Worm (Caenorhabditis elegans) whole organism, early embryonic: ENCODE data around the gene sand-1.

Experiments
- B0310.2 ChIP-seq: sonication (generic microtip); optimal IDR thresholded peaks from 2 replicates; lab custom pipeline; 2016; ENCODE audit warnings: mild to moderate bottlenecking, missing genetic modification characterization, missing compliant biosample characterization
- ama-1 ChIP-seq: fragments of 150-350 bp; optimal IDR thresholded peaks from 2 replicates; lab custom pipeline; 2014
- ceh-36 ChIP-seq: sonication (generic microtip); optimal IDR thresholded peaks from 2 replicates; lab custom pipeline; 2016; ENCODE audit warnings: missing genetic modification characterization, inconsistent platforms, missing compliant biosample characterization
- flt-1 ChIP-seq: fragments of 200-800 bp; sonication (Bioruptor generic); IDR thresholded peaks from 2 replicates; pipeline ENCODE4 v1.3.6; 2022; ENCODE audit warnings: missing genetic modification characterization, missing compliant biosample characterization
- hmg-4 ChIP-seq: fragments of 200-800 bp; sonication (Bioruptor generic); optimal IDR thresholded peaks from 2 replicates; lab custom pipeline; 2018; ENCODE audit warnings: mild to moderate bottlenecking, missing genetic modification characterization, missing compliant biosample characterization
- pes-1 ChIP-seq: fragments of 200-800 bp; sonication (Bioruptor generic); IDR thresholded peaks from 2 replicates; pipeline ENCODE4 v1.3.6; 2022; ENCODE audit warnings: missing genetic modification reagents, missing genetic modification characterization, missing compliant biosample characterization
- scrt-1 ChIP-seq: fragments of 200-800 bp; sonication (Bioruptor generic); IDR thresholded peaks from 2 replicates; pipeline ENCODE4 v1.3.6; 2022; ENCODE audit warnings: missing genetic modification characterization, missing compliant biosample characterization
- sea-1 ChIP-seq: fragments of 200-800 bp; sonication (Bioruptor generic); conservative IDR thresholded peaks from 2 replicates; pipeline ENCODE4 v1.3.6; 2022; ENCODE audit warnings: missing genetic modification characterization, missing compliant biosample characterization
- tbx-37 ChIP-seq: fragments of 200-800 bp; sonication (Bioruptor generic); conservative IDR thresholded peaks from 2 replicates; pipeline ENCODE4 v1.3.6; 2022; ENCODE audit warnings: missing genetic modification reagents, missing genetic modification characterization, missing compliant biosample characterization

ce11 chrIV:5367899-5368298 is 1.2 kb downstream of the sand-1 start:
- TF ChIP-seq ceh-36 (tag; lab: Kevin White, UChicago) (no peak), pes-1 (GFP tag; lab: Robert Waterston, UW) (no peak), B0310.2 (tag; lab: Kevin White, UChicago) (no peak), ama-1 (lab: Kevin White, UChicago) (no peak), tbx-37 (GFP tag; lab: Robert Waterston, UW) (no peak), hmg-4 (GFP tag; lab: Kevin White, UChicago) (no peak), sea-1 (GFP tag; lab: Robert Waterston, UW) (no peak), flt-1 (GFP tag; lab: Robert Waterston, UW) (no peak), scrt-1 (GFP tag; lab: Robert Waterston, UW) (no peak)
